Fruit fly (Drosophila melanogaster) whole organism, embryonic: ENCODE results near the gene CG8907.

ENCODE experiments used
- ATbp ChIP-seq: fragments of 200-800 bp; sonication (Bioruptor generic); optimal IDR thresholded peaks from 2 replicates; lab custom pipeline; 2017; ENCODE audit warnings: missing biosample characterization, mild to moderate bottlenecking, missing genetic modification characterization, missing genetic modification reagents
- Aef1 ChIP-seq: fragments of 200-800 bp; sonication (Bioruptor generic); IDR thresholded peaks from 3 replicates; pipeline ENCODE4 v1.3.6; 2022; ENCODE audit warnings: missing biosample characterization, missing genetic modification characterization
- Atf-2 ChIP-seq: fragments of 200-800 bp; sonication (Bioruptor generic); optimal IDR thresholded peaks from 2 replicates; lab custom pipeline; 2016; ENCODE audit warnings: missing biosample characterization, missing genetic modification characterization
- CG12071 ChIP-seq: fragments of 200-800 bp; sonication (Bioruptor generic); optimal IDR thresholded peaks from 3 replicates; lab custom pipeline; 2018; ENCODE audit warnings: missing biosample characterization, mild to moderate bottlenecking, missing genetic modification characterization
- CG14441 ChIP-seq: fragments of 200-800 bp; sonication (Bioruptor generic); IDR thresholded peaks from 2 replicates; pipeline ENCODE4 v1.3.6; 2022; ENCODE audit warnings: missing biosample characterization, missing genetic modification characterization
- CG15601 ChIP-seq: fragments of 200-800 bp; sonication (Bioruptor generic); optimal IDR thresholded peaks from 3 replicates; lab custom pipeline; 2019; ENCODE audit warnings: missing biosample characterization, mild to moderate bottlenecking, missing genetic modification characterization, moderate library complexity
- CG16779 ChIP-seq: fragments of 200-800 bp; sonication (Bioruptor generic); IDR thresholded peaks from 2 replicates; pipeline ENCODE4 v1.3.6; 2022; ENCODE audit warnings: missing biosample characterization, missing genetic modification characterization
- CG16813 ChIP-seq: fragments of 200-800 bp; sonication (Bioruptor generic); IDR thresholded peaks from 3 replicates; pipeline ENCODE4 v1.3.6; 2022; ENCODE audit warnings: missing biosample characterization, missing genetic modification characterization; ENCODE audit not compliant: partially characterized antibody
- CG17568 ChIP-seq: fragments of 200-800 bp; sonication (Bioruptor generic); optimal IDR thresholded peaks from 2 replicates; lab custom pipeline; 2018; ENCODE audit warnings: missing biosample characterization, mild to moderate bottlenecking, missing genetic modification characterization, moderate library complexity
- CG2199 ChIP-seq: fragments of 200-800 bp; sonication (Bioruptor generic); IDR thresholded peaks from 3 replicates; pipeline ENCODE4 v1.3.6; 2022; ENCODE audit warnings: missing biosample characterization, missing genetic modification characterization
- CG30403 ChIP-seq: fragments of 200-800 bp; sonication (Bioruptor generic); optimal IDR thresholded peaks from 3 replicates; lab custom pipeline; 2016; ENCODE audit warnings: missing biosample characterization, missing genetic modification characterization
- CG34376 ChIP-seq: fragments of 200-800 bp; sonication (Bioruptor generic); optimal IDR thresholded peaks from 2 replicates; lab custom pipeline; 2018; ENCODE audit warnings: missing biosample characterization, mild to moderate bottlenecking, missing genetic modification characterization
- CG5953 ChIP-seq: fragments of 200-800 bp; sonication (Bioruptor generic); IDR thresholded peaks from 2 replicates; pipeline ENCODE4 v1.3.6; 2022; ENCODE audit warnings: missing biosample characterization, missing genetic modification characterization
- CG6791 ChIP-seq: fragments of 200-800 bp; sonication (Bioruptor generic); IDR thresholded peaks from 3 replicates; pipeline ENCODE4 v1.3.6; 2022; ENCODE audit warnings: missing biosample characterization, missing genetic modification characterization; ENCODE audit not compliant: partially characterized antibody
- CG7987 ChIP-seq: fragments of 200-800 bp; sonication (Bioruptor generic); optimal IDR thresholded peaks from 2 replicates; lab custom pipeline; 2018; ENCODE audit warnings: missing biosample characterization, mild to moderate bottlenecking, missing genetic modification characterization, moderate library complexity
- CG8290 ChIP-seq, 3 experiments: fragments of 200-800 bp; sonication (Bioruptor generic); optimal IDR thresholded peaks; 2 replicates each; lab custom pipeline; 2016 to 2019; ENCODE audit warnings: missing biosample characterization in 3 of 3, missing genetic modification characterization in 3 of 3, mild to moderate bottlenecking in 2 of 3, moderate library complexity in 1 of 3
- D19A ChIP-seq: fragments of 200-800 bp; optimal IDR thresholded peaks from 3 replicates; lab custom pipeline; 2019; ENCODE audit warnings: missing biosample characterization, mild to moderate bottlenecking, missing genetic modification characterization, moderate library complexity
- Dbx ChIP-seq: fragments of 200-800 bp; sonication (Bioruptor generic); IDR thresholded peaks from 3 replicates; pipeline ENCODE4 v1.3.6; 2022; ENCODE audit warnings: missing biosample characterization, missing genetic modification characterization
- Deaf1 ChIP-seq: fragments of 200-800 bp; optimal IDR thresholded peaks from 3 replicates; lab custom pipeline; 2019; ENCODE audit warnings: missing biosample characterization, mild to moderate bottlenecking, missing genetic modification characterization, moderate library complexity
- Doc2 ChIP-seq: fragments of 200-800 bp; sonication (Bioruptor generic); IDR thresholded peaks from 2 replicates; pipeline ENCODE4 v1.3.6; 2022; ENCODE audit warnings: missing biosample characterization, missing genetic modification characterization
- Eip74EF ChIP-seq, 2 experiments: fragments of 200-800 bp in 1 of 2; fragments of >200 bp in 1 of 2; sonication (Bioruptor generic) in 1 of 2; optimal IDR thresholded peaks; 2 replicates each; lab custom pipeline; 2017 to 2019; ENCODE audit warnings: missing biosample characterization in 2 of 2, missing genetic modification characterization in 2 of 2, mild to moderate bottlenecking in 1 of 2, moderate library complexity in 1 of 2
- GATAe ChIP-seq: fragments of 200-800 bp; sonication (Bioruptor generic); conservative IDR thresholded peaks from 2 replicates; pipeline ENCODE4 v1.3.6; 2022; ENCODE audit warnings: missing biosample characterization, missing genetic modification characterization
- Hey ChIP-seq: fragments of 200-800 bp; sonication (Bioruptor generic); optimal IDR thresholded peaks from 3 replicates; lab custom pipeline; 2018; ENCODE audit warnings: missing biosample characterization, mild to moderate bottlenecking, missing genetic modification characterization
- HmgZ ChIP-seq: fragments of 200-800 bp; sonication (Bioruptor generic); optimal IDR thresholded peaks from 2 replicates; lab custom pipeline; 2018; ENCODE audit warnings: missing biosample characterization, mild to moderate bottlenecking, missing genetic modification characterization
- Hmr ChIP-seq: fragments of 200-800 bp; sonication (Bioruptor generic); optimal IDR thresholded peaks from 3 replicates; lab custom pipeline; 2017; ENCODE audit warnings: mild to moderate bottlenecking, missing biosample characterization, missing genetic modification reagents, missing genetic modification characterization
- Hr78 ChIP-seq, 2 experiments: fragments of 200-800 bp in 1 of 2; fragments of >200 bp in 1 of 2; sonication (Bioruptor generic) in 1 of 2; optimal IDR thresholded peaks; 2 replicates each; lab custom pipeline; 2017 to 2019; ENCODE audit warnings: missing biosample characterization in 2 of 2, missing genetic modification characterization in 2 of 2, mild to moderate bottlenecking in 1 of 2, moderate library complexity in 1 of 2
- Lim3 ChIP-seq: fragments of 200-800 bp; sonication (Bioruptor generic); IDR thresholded peaks from 2 replicates; pipeline ENCODE4 v1.3.6; 2022; ENCODE audit warnings: missing biosample characterization, missing genetic modification characterization
- Med ChIP-seq: fragments of 200-800 bp; sonication (Bioruptor generic); peaks from one replicate; lab custom pipeline; 2016; ENCODE audit warnings: missing biosample characterization, missing genetic modification characterization, mild to moderate bottlenecking, inconsistent platforms, moderate library complexity
- Pdp1 ChIP-seq, 2 experiments: fragments of 200-800 bp; sonication (Bioruptor generic); optimal IDR thresholded peaks; 3 replicates each; lab custom pipeline; 2016; ENCODE audit warnings: missing biosample characterization in 2 of 2, missing genetic modification characterization in 2 of 2, mild to moderate bottlenecking in 1 of 2, moderate library complexity in 1 of 2
- Vsx1 ChIP-seq: fragments of 200-800 bp; sonication (Bioruptor generic); optimal IDR thresholded peaks from 2 replicates; lab custom pipeline; 2017; ENCODE audit warnings: missing biosample characterization, mild to moderate bottlenecking, missing genetic modification characterization, missing genetic modification reagents
- cwo ChIP-seq: fragments of 200-800 bp; sonication (Bioruptor generic); optimal IDR thresholded peaks from 3 replicates; lab custom pipeline; 2017; ENCODE audit warnings: missing biosample characterization, missing genetic modification characterization, mild to moderate bottlenecking, moderate library complexity, missing genetic modification reagents
- fd3F ChIP-seq: fragments of 200-800 bp; sonication (Bioruptor generic); optimal IDR thresholded peaks from 2 replicates; lab custom pipeline; 2018; ENCODE audit warnings: missing biosample characterization, mild to moderate bottlenecking, missing genetic modification characterization, moderate library complexity
- kay ChIP-seq: fragments of 200-800 bp; sonication (Bioruptor generic); optimal IDR thresholded peaks from 2 replicates; lab custom pipeline; 2016; ENCODE audit warnings: missing biosample characterization, missing genetic modification characterization
- knrl ChIP-seq: fragments of 200-800 bp; sonication (Bioruptor generic); IDR thresholded peaks from 3 replicates; pipeline ENCODE4 v1.3.6; 2022; ENCODE audit warnings: missing biosample characterization, missing genetic modification characterization; ENCODE audit not compliant: partially characterized antibody
- lab ChIP-seq: fragments of 200-800 bp; sonication (Bioruptor generic); optimal IDR thresholded peaks from 3 replicates; lab custom pipeline; 2017; ENCODE audit warnings: missing biosample characterization, missing genetic modification characterization, mild to moderate bottlenecking, moderate library complexity, missing genetic modification reagents
- lbe ChIP-seq: fragments of 200-800 bp; sonication (Bioruptor generic); optimal IDR thresholded peaks from 2 replicates; lab custom pipeline; 2016; ENCODE audit warnings: missing biosample characterization, mild to moderate bottlenecking, missing genetic modification characterization
- nom ChIP-seq: fragments of 200-800 bp; sonication (Bioruptor generic); optimal IDR thresholded peaks from 2 replicates; lab custom pipeline; 2017; ENCODE audit warnings: missing biosample characterization, missing genetic modification characterization, mild to moderate bottlenecking, moderate library complexity, missing genetic modification reagents
- run ChIP-seq: fragments of 200-800 bp; sonication (Bioruptor generic); optimal IDR thresholded peaks from 3 replicates; lab custom pipeline; 2018; ENCODE audit warnings: missing biosample characterization, mild to moderate bottlenecking, missing genetic modification characterization
- sd ChIP-seq: fragments of 200-800 bp; sonication (Bioruptor generic); optimal IDR thresholded peaks from 3 replicates; lab custom pipeline; 2018; ENCODE audit warnings: missing biosample characterization, mild to moderate bottlenecking, missing genetic modification characterization, moderate library complexity
- stwl ChIP-seq: fragments of 200-800 bp; sonication (Bioruptor generic); optimal IDR thresholded peaks from 3 replicates; lab custom pipeline; 2018; ENCODE audit warnings: missing biosample characterization, mild to moderate bottlenecking, missing genetic modification characterization, moderate library complexity
- sug ChIP-seq: fragments of 200-800 bp; optimal IDR thresholded peaks from 2 replicates; lab custom pipeline; 2019; ENCODE audit warnings: missing biosample characterization, mild to moderate bottlenecking, missing genetic modification characterization, moderate library complexity
- unpg ChIP-seq: fragments of 200-800 bp; sonication (Bioruptor generic); optimal IDR thresholded peaks from 3 replicates; lab custom pipeline; 2018; ENCODE audit warnings: missing biosample characterization, mild to moderate bottlenecking, missing genetic modification characterization, moderate library complexity
- vvl ChIP-seq: fragments of 200-800 bp; sonication (Bioruptor generic); IDR thresholded peaks from 2 replicates; pipeline ENCODE4 v1.3.6; 2022; ENCODE audit warnings: missing biosample characterization, missing genetic modification characterization
- z ChIP-seq: fragments of 200-800 bp; sonication (Bioruptor generic); IDR thresholded peaks from 3 replicates; pipeline ENCODE4 v1.3.6; 2022; ENCODE audit warnings: missing biosample characterization, missing genetic modification characterization

CG8907 gene

DNA sequence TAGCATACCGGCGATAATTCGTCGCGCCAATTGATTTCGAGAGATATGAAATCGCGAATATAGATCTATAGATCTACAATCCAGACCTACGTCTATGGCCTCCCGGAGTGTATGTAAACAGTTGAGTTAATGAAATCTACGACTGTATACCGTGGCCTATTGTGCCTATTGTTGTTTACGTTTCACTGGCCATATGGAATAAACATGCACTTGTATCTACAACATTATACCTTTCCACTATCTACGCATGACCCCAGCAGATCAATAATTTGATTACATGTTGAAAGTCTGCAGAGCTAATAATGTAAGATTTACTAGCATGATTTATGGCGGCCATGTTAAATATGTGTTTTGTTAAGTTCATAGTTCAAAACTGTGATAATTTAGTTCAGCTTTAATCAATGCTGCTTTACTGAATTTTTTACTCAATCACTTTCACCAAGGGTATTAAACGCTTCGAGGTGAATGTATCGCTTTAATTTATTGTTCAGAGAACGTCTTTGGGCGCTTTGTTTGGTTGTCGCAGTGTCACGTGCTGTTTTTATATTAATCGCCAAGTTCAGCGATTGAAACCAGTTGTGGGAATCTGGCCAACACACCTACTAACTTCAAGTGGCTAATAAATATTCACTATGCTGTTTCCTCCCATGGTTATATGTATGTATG, 27.0 kb upstream of the CG8907 start (continued):
- peak; percentile 25; the same call in 1 of the 3 replicates for TF ChIP-seq Dbx (GFP tag; lab: Robert Waterston, UW)
- peak; percentile 68 for TF ChIP-seq D19A (tag; lab: Kevin White, UChicago)
- TF ChIP-seq stwl (tag; lab: Kevin White, UChicago): no peak
- peak; percentile 7 for TF ChIP-seq Vsx1 (GFP tag; lab: Kevin White, UChicago)
- no peak for TF ChIP-seq Atf-2 (GFP tag; lab: Kevin White, UChicago)
- peak; percentile 33; the same call in 1 of the 2 replicates for TF ChIP-seq vvl (GFP tag; lab: Robert Waterston, UW)

DNA sequence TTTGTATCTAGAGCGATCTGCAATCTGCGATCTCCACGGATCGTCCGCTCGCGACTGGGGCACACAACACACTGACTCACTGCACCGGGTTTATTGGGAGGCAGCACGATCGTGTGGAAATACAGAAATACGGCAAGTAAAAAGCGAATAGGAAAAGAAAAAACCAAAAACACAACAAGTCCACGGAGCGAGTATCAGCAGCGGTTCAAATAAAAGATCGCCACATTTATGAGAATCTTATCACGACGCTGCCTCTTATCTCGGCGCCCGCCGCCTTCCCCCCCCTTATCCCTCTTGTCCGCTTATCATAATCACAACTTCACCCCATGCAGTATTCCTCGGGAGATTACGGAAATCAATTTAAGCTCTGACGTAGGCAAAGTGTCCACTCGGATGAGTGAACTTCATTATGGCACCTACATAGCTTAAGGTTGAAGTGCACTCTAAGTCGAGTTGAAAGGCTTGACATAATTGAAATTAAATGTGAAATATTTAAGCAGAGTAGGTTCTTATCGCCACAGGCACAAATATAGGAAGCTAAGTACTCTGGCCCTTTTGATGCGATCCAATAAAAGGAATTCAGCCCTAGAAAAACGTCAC, 25.9 kb upstream of the CG8907 start, which contains the start of gene AhcyL2:
AhcyL2 (minus strand) TSS at position 51 of the 600 bp plus-strand sequence.
- peak; percentile 16 for TF ChIP-seq CG17568 (GFP tag; lab: Kevin White, UChicago)
- no peak for TF ChIP-seq D19A (tag; lab: Kevin White, UChicago)
- no peak for TF ChIP-seq CG8290 (GFP tag; optimal IDR thresholded peaks at IDR 0.05; lab: Kevin White, UChicago)
- TF ChIP-seq CG8290 (tag; optimal IDR thresholded peaks at IDR 0.05; lab: Kevin White, UChicago): peak in 1 of 2 experiments; percentile 6
- no peak for TF ChIP-seq ATbp (GFP tag; lab: Kevin White, UChicago)
- peak; percentile 7 for TF ChIP-seq Deaf1 (tag; lab: Kevin White, UChicago)
- no peak for TF ChIP-seq CG6791 (GFP tag; lab: Robert Waterston, UW)
- TF ChIP-seq CG15601 (tag; lab: Kevin White, UChicago): peak; percentile 79
- peak; percentile 60 for TF ChIP-seq kay (GFP tag; lab: Kevin White, UChicago)
- peak; percentile 39 for TF ChIP-seq HmgZ (tag; lab: Kevin White, UChicago)
- TF ChIP-seq Aef1 (GFP tag; lab: Robert Waterston, UW): no peak
- peak; percentile 87 for TF ChIP-seq CG7987 (GFP tag; lab: Kevin White, UChicago)
- peak; percentile 48 for TF ChIP-seq lab (GFP tag; lab: Kevin White, UChicago)
- TF ChIP-seq CG16779 (GFP tag; lab: Robert Waterston, UW): no peak
- TF ChIP-seq CG5953 (GFP tag; lab: Robert Waterston, UW): no peak
- TF ChIP-seq unpg: no peak
- TF ChIP-seq GATAe (GFP tag; lab: Robert Waterston, UW): peak; percentile 100
- TF ChIP-seq z (GFP tag; lab: Robert Waterston, UW): 0 out of 3 replicates have a peak, but pooled peaks have one; percentile 12
- peak; percentile 3 for TF ChIP-seq lbe (GFP tag; lab: Kevin White, UChicago)
- TF ChIP-seq Lim3: peak; percentile 38; the same call in 1 of the 2 replicates
- no peak for TF ChIP-seq knrl (GFP tag; lab: Robert Waterston, UW)
- peak; percentile 91 for TF ChIP-seq CG34376 (GFP tag; lab: Kevin White, UChicago)
- peak; percentile 47 for TF ChIP-seq Med
- peak; percentile 96 for TF ChIP-seq sug (tag; lab: Kevin White, UChicago)
- TF ChIP-seq Pdp1 (GFP tag; optimal IDR thresholded peaks at IDR 0.05; lab: Kevin White, UChicago): peak in 1 of 2 experiments; percentile 61
- TF ChIP-seq fd3F (GFP tag; lab: Kevin White, UChicago): no peak
- TF ChIP-seq cwo: peak; percentile 42
- TF ChIP-seq Eip74EF (GFP tag; optimal IDR thresholded peaks at IDR 0.05; lab: Kevin White, UChicago): peak in 1 of 2 experiments; percentile 19
- no peak for TF ChIP-seq run (tag; lab: Kevin White, UChicago)
- peak; percentile 14 for TF ChIP-seq Hmr (GFP tag; lab: Kevin White, UChicago)
- TF ChIP-seq CG30403 (GFP tag; lab: Kevin White, UChicago): no peak
- peak; percentile 60 for TF ChIP-seq sd (tag; lab: Kevin White, UChicago)
- TF ChIP-seq CG2199 (GFP tag; lab: Robert Waterston, UW): 0 out of 3 replicates have a peak, but pooled peaks have one; percentile 47
- peak; percentile 93 for TF ChIP-seq Hey (tag; lab: Kevin White, UChicago)
- peak in 1 of 2 experiments; percentile 95 for TF ChIP-seq Hr78 (GFP tag; optimal IDR thresholded peaks at IDR 0.05; lab: Kevin White, UChicago)
- TF ChIP-seq CG12071 (GFP tag; lab: Kevin White, UChicago): peak; percentile 18
- peak; percentile 24 for TF ChIP-seq nom (GFP tag; lab: Kevin White, UChicago)
- 0 out of 2 replicates have a peak, but pooled peaks have one; percentile 38 for TF ChIP-seq CG14441 (GFP tag; lab: Robert Waterston, UW)
- TF ChIP-seq Doc2 (GFP tag; lab: Robert Waterston, UW): no peak
- TF ChIP-seq CG16813: no peak
